Worm (Caenorhabditis elegans) whole organism, L4 larva: ENCODE results near the gene nhr-260.

Experiments used
- D1046.2 ChIP-seq: fragments of 200-800 bp; sonication (Bioruptor generic); IDR thresholded peaks from 2 replicates; pipeline ENCODE4 v1.3.6; 2022; ENCODE audit warnings: missing genetic modification characterization, missing compliant biosample characterization
- F44E2.7 ChIP-seq: fragments of 200-800 bp; sonication (Bioruptor generic); IDR thresholded peaks from 2 replicates; pipeline ENCODE4 v2.1.2; 2022; ENCODE audit warnings: missing genetic modification characterization, missing compliant biosample characterization
- R02D3.7 ChIP-seq: fragments of 150-350 bp; sonication (generic microtip); optimal IDR thresholded peaks from 3 replicates; lab custom pipeline; 2014; ENCODE audit warnings: missing biosample characterization, missing genetic modification characterization
- ZK337.2 ChIP-seq: fragments of 200-800 bp; sonication (Bioruptor generic); IDR thresholded peaks from 2 replicates; pipeline ENCODE4 v1.3.6; 2022; ENCODE audit warnings: missing genetic modification reagents, missing genetic modification characterization, missing compliant biosample characterization
- aha-1 ChIP-seq: fragments of 150-350 bp; peaks from one replicate; lab custom pipeline; 2014; ENCODE audit warnings: missing biosample characterization, missing genetic modification characterization
- aly-2 ChIP-seq: sonication (generic microtip); optimal IDR thresholded peaks from 2 replicates; lab custom pipeline; 2018; ENCODE audit warnings: missing biosample characterization, missing genetic modification characterization
- ama-1 ChIP-seq: fragments of 150-350 bp; optimal IDR thresholded peaks from 2 replicates; lab custom pipeline; 2014; ENCODE audit warnings: inconsistent platforms, mixed read lengths
- ceh-20 ChIP-seq: fragments of 200-800 bp; sonication (Bioruptor generic); IDR thresholded peaks from 2 replicates; pipeline ENCODE4 v1.3.6; 2022; ENCODE audit warnings: missing genetic modification reagents, missing genetic modification characterization, missing compliant biosample characterization
- ceh-32 ChIP-seq: sonication (generic microtip); optimal IDR thresholded peaks from 2 replicates; lab custom pipeline; 2016; ENCODE audit warnings: mild to moderate bottlenecking, missing genetic modification characterization, missing compliant biosample characterization; ENCODE audit not compliant: poor library complexity
- ceh-62 ChIP-seq: sonication (generic microtip); optimal IDR thresholded peaks from 2 replicates; lab custom pipeline; 2017; ENCODE audit warnings: missing biosample characterization, missing genetic modification characterization
- ces-1 ChIP-seq: fragments of 150-350 bp; sonication (generic microtip); optimal IDR thresholded peaks from 4 replicates; lab custom pipeline; 2014; ENCODE audit warnings: missing biosample characterization, missing genetic modification reagents, missing genetic modification characterization
- daf-19 ChIP-seq: fragments of 200-800 bp; sonication (Bioruptor generic); conservative IDR thresholded peaks from 2 replicates; pipeline ENCODE4 v1.3.6; 2022; ENCODE audit warnings: missing genetic modification characterization, missing compliant biosample characterization
- daf-8 ChIP-seq: fragments of 200-800 bp; sonication (Bioruptor generic); IDR thresholded peaks from 2 replicates; pipeline ENCODE4 v1.3.6; 2022; ENCODE audit warnings: missing genetic modification characterization, missing compliant biosample characterization
- dmd-6 ChIP-seq: fragments of 200-800 bp; sonication (Bioruptor generic); IDR thresholded peaks from 2 replicates; pipeline ENCODE4 v1.3.6; 2022; ENCODE audit warnings: missing genetic modification reagents, missing genetic modification characterization, missing compliant biosample characterization
- dmd-8 ChIP-seq: fragments of 200-800 bp; sonication (Bioruptor generic); IDR thresholded peaks from 2 replicates; pipeline ENCODE4 v1.3.6; 2022; ENCODE audit warnings: missing genetic modification characterization, missing compliant biosample characterization
- dve-1 ChIP-seq: sonication (generic microtip); optimal IDR thresholded peaks from 2 replicates; lab custom pipeline; 2017; ENCODE audit warnings: antibody characterized with exemption, mild to moderate bottlenecking, missing genetic modification characterization, missing compliant biosample characterization; ENCODE audit not compliant: insufficient read depth
- egl-27 ChIP-seq: sonication (generic microtip); optimal IDR thresholded peaks from 3 replicates; lab custom pipeline; 2017; ENCODE audit warnings: missing biosample characterization, missing genetic modification reagents, missing genetic modification characterization
- fkh-10 ChIP-seq: fragments of 150-350 bp; optimal IDR thresholded peaks from 2 replicates; lab custom pipeline; 2014; ENCODE audit warnings: missing biosample characterization, missing genetic modification reagents, missing genetic modification characterization
- hmg-1.1 ChIP-seq: fragments of 200-800 bp; sonication (Bioruptor generic); IDR thresholded peaks from 2 replicates; pipeline ENCODE4 v1.3.6; 2022; ENCODE audit warnings: missing genetic modification reagents, missing genetic modification characterization, missing compliant biosample characterization
- jun-1 ChIP-seq: fragments of 150-350 bp; optimal IDR thresholded peaks from 2 replicates; lab custom pipeline; 2014; ENCODE audit warnings: missing biosample characterization, missing genetic modification reagents, missing genetic modification characterization
- lin-13 ChIP-seq: fragments of 150-350 bp; optimal IDR thresholded peaks from 2 replicates; lab custom pipeline; 2014; ENCODE audit warnings: missing biosample characterization, missing genetic modification reagents, missing genetic modification characterization
- lin-38 ChIP-seq: fragments of 200-800 bp; sonication (Bioruptor generic); IDR thresholded peaks from 2 replicates; pipeline ENCODE4 v1.3.6; 2022; ENCODE audit warnings: missing genetic modification reagents, missing genetic modification characterization, missing compliant biosample characterization
- lin-39 ChIP-seq: fragments of 150-350 bp; optimal IDR thresholded peaks from 2 replicates; lab custom pipeline; 2014; ENCODE audit warnings: missing biosample characterization, missing genetic modification reagents, missing genetic modification characterization
- lir-3 ChIP-seq: sonication (generic microtip); optimal IDR thresholded peaks from 2 replicates; lab custom pipeline; 2016; ENCODE audit warnings: mild to moderate bottlenecking, missing genetic modification characterization, missing compliant biosample characterization
- lsy-2 ChIP-seq, 2 experiments: fragments of 150-350 bp in 1 of 2; sonication (generic microtip) in 1 of 2; optimal IDR thresholded peaks; 2 replicates each; lab custom pipeline; 2014 to 2017; ENCODE audit warnings: missing biosample characterization in 2 of 2, missing genetic modification characterization in 2 of 2
- madf-9 ChIP-seq: fragments of 200-800 bp; sonication (Bioruptor generic); conservative IDR thresholded peaks from 2 replicates; pipeline ENCODE4 v1.3.6; 2022; ENCODE audit warnings: missing genetic modification reagents, missing genetic modification characterization, missing compliant biosample characterization
- mdl-1 ChIP-seq, 2 experiments: fragments of 150-350 bp in 1 of 2; sonication (generic microtip) in 1 of 2; optimal IDR thresholded peaks; 2 replicates each; lab custom pipeline; 2014 to 2017; ENCODE audit warnings: missing biosample characterization in 2 of 2, missing genetic modification characterization in 2 of 2
- mdt-29 ChIP-seq: fragments of 200-800 bp; sonication (Bioruptor generic); IDR thresholded peaks from 2 replicates; pipeline ENCODE4 v1.3.6; 2022; ENCODE audit warnings: missing genetic modification reagents, missing genetic modification characterization, missing compliant biosample characterization
- mep-1 ChIP-seq: fragments of 150-350 bp; sonication (generic microtip); optimal IDR thresholded peaks from 3 replicates; lab custom pipeline; 2014; ENCODE audit warnings: missing biosample characterization, missing genetic modification characterization
- mes-2 ChIP-seq: sonication (generic microtip); optimal IDR thresholded peaks from 2 replicates; lab custom pipeline; 2016; ENCODE audit warnings: missing genotype, mild to moderate bottlenecking, missing genetic modification characterization, missing compliant biosample characterization; ENCODE audit not compliant: poor library complexity, severe bottlenecking
- mxl-3 ChIP-seq: fragments of 200-800 bp; sonication (Bioruptor generic); optimal IDR thresholded peaks from 2 replicates; lab custom pipeline; 2018; ENCODE audit warnings: mild to moderate bottlenecking, missing genetic modification characterization, missing compliant biosample characterization
- nhr-10 ChIP-seq: fragments of 150-350 bp; optimal IDR thresholded peaks from 2 replicates; lab custom pipeline; 2014; ENCODE audit warnings: missing biosample characterization, missing genetic modification characterization
- nhr-111 ChIP-seq: fragments of 200-800 bp; sonication (Bioruptor generic); optimal IDR thresholded peaks from 2 replicates; lab custom pipeline; 2018; ENCODE audit warnings: mild to moderate bottlenecking, missing genetic modification characterization, missing compliant biosample characterization
- nhr-25 ChIP-seq: sonication (generic microtip); optimal IDR thresholded peaks from 2 replicates; lab custom pipeline; 2017; ENCODE audit warnings: missing genetic modification characterization, mild to moderate bottlenecking, missing compliant biosample characterization, antibody characterized with exemption, moderate library complexity, borderline replicate concordance; ENCODE audit not compliant: insufficient read depth
- nhr-28 ChIP-seq: fragments of 150-350 bp; optimal IDR thresholded peaks from 2 replicates; lab custom pipeline; 2014; ENCODE audit warnings: missing biosample characterization, missing genetic modification characterization
- nhr-42 ChIP-seq: fragments of 200-800 bp; sonication (Bioruptor generic); IDR thresholded peaks from 2 replicates; pipeline ENCODE4 v1.3.6; 2022; ENCODE audit warnings: missing genetic modification characterization, missing compliant biosample characterization
- nhr-48 ChIP-seq: sonication (generic microtip); optimal IDR thresholded peaks from 2 replicates; lab custom pipeline; 2016; ENCODE audit warnings: mild to moderate bottlenecking, missing genetic modification characterization, missing compliant biosample characterization
- nhr-6 ChIP-seq: fragments of 150-350 bp; optimal IDR thresholded peaks from 2 replicates; lab custom pipeline; 2014; ENCODE audit warnings: missing biosample characterization, missing genetic modification characterization
- pha-4 ChIP-seq, 2 experiments: fragments of 150-350 bp in 1 of 2; fragments of 200-800 bp in 1 of 2; sonication (Bioruptor generic) in 1 of 2; IDR thresholded peaks in 1 of 2; optimal IDR thresholded peaks in 1 of 2; 2 replicates each; pipeline versions ENCODE4 v1.3.6 to Lab custom; 2014 to 2022; ENCODE audit warnings: missing genetic modification characterization in 2 of 2, missing genetic modification reagents in 2 of 2, missing biosample characterization in 1 of 2, missing compliant biosample characterization in 1 of 2
- saeg-2 ChIP-seq: fragments of 200-800 bp; sonication (Bioruptor generic); IDR thresholded peaks from 2 replicates; pipeline ENCODE4 v1.3.6; 2022; ENCODE audit warnings: missing genetic modification reagents, missing genetic modification characterization, missing compliant biosample characterization
- sdz-12 ChIP-seq: fragments of 200-800 bp; sonication (Bioruptor generic); optimal IDR thresholded peaks from 2 replicates; lab custom pipeline; 2018; ENCODE audit warnings: mild to moderate bottlenecking, missing genetic modification characterization, missing compliant biosample characterization
- skn-1 ChIP-seq: fragments of 150-350 bp; optimal IDR thresholded peaks from 2 replicates; lab custom pipeline; 2014; ENCODE audit warnings: missing biosample characterization, missing genetic modification characterization
- tag-97 ChIP-seq: fragments of 200-800 bp; sonication (Bioruptor generic); IDR thresholded peaks from 2 replicates; pipeline ENCODE4 v1.3.6; 2022; ENCODE audit warnings: missing genetic modification characterization, missing compliant biosample characterization
- unc-130 ChIP-seq: sonication (generic microtip); optimal IDR thresholded peaks from 2 replicates; lab custom pipeline; 2016; ENCODE audit warnings: missing genetic modification reagents, missing genetic modification characterization, missing compliant biosample characterization
- vab-7 ChIP-seq: fragments of 200-800 bp; sonication (Bioruptor generic); IDR thresholded peaks from 2 replicates; pipeline ENCODE4 v1.3.6; 2022; ENCODE audit warnings: missing genetic modification reagents, missing genetic modification characterization, missing compliant biosample characterization
- zfp-2 ChIP-seq: sonication (generic microtip); optimal IDR thresholded peaks from 2 replicates; lab custom pipeline; 2016; ENCODE audit warnings: mild to moderate bottlenecking, missing genetic modification characterization, missing compliant biosample characterization
- zip-2 ChIP-seq: fragments of 150-350 bp; optimal IDR thresholded peaks from 2 replicates; lab custom pipeline; 2014; ENCODE audit warnings: missing biosample characterization, missing genetic modification characterization

Gene nhr-260

ce11 chrV:1471977-1472376, 39.5 kb downstream of the nhr-260 start (continued):
- no peak for TF ChIP-seq ceh-62 (tag; lab: Kevin White, UChicago)
- peak; percentile 34 for TF ChIP-seq mes-2 (tag; lab: Kevin White, UChicago)
- TF ChIP-seq aly-2, result no peak
- 0 out of 2 replicates have a peak, but pooled peaks have one; percentile 28 for TF ChIP-seq D1046.2
- TF ChIP-seq nhr-48, result no peak
- TF ChIP-seq dmd-8, result no peak
- no peak for TF ChIP-seq nhr-111 (GFP tag; lab: Kevin White, UChicago)
- no peak for TF ChIP-seq skn-1 (tag; lab: Kevin White, UChicago)
- no peak for TF ChIP-seq mdt-29 (GFP tag; lab: Robert Waterston, UW)

ce11 chrV:1471078-1471969, 40.1 kb downstream of the nhr-260 start:
- TF ChIP-seq lin-13 (GFP tag; lab: Kevin White, UChicago), result peak; percentile 57
- TF ChIP-seq fkh-10 (GFP tag; lab: Kevin White, UChicago), result peak; percentile 62
- no peak for TF ChIP-seq egl-27 (tag; lab: Kevin White, UChicago)
- no peak for TF ChIP-seq zip-2
- no peak for TF ChIP-seq nhr-10
- no peak for TF ChIP-seq tag-97 (GFP tag; lab: Robert Waterston, UW)
- no peak for TF ChIP-seq jun-1
- TF ChIP-seq daf-8, result no peak
- TF ChIP-seq ceh-20, result no peak
- no peak for TF ChIP-seq nhr-42
- no peak for TF ChIP-seq ces-1 (GFP tag; lab: Kevin White, UChicago)
- no peak for TF ChIP-seq D1046.2
- TF ChIP-seq dmd-6 (GFP tag; lab: Robert Waterston, UW), result peak; percentile 52
- peak; percentile 53 for TF ChIP-seq nhr-6 (tag; lab: Kevin White, UChicago)
- TF ChIP-seq pha-4 (GFP tag; IDR thresholded peaks at IDR 0.05; lab: Robert Waterston, UW), result no peak
- TF ChIP-seq pha-4 (tag; optimal IDR thresholded peaks at IDR 0.05; lab: Kevin White, UChicago), result no peak
- no peak for TF ChIP-seq nhr-48
- no peak for TF ChIP-seq sdz-12 (GFP tag; lab: Kevin White, UChicago)
- peak; percentile 47 for TF ChIP-seq unc-130 (GFP tag; lab: Kevin White, UChicago)
- no peak for TF ChIP-seq mxl-3 (GFP tag; lab: Kevin White, UChicago)
- TF ChIP-seq ZK337.2 (GFP tag; lab: Robert Waterston, UW), result 0 out of 2 replicates have a peak, but pooled peaks have one; percentile 14
- no peak for TF ChIP-seq madf-9 (GFP tag; lab: Robert Waterston, UW)
- TF ChIP-seq hmg-1.1, result no peak
- TF ChIP-seq zfp-2 (tag; lab: Kevin White, UChicago), result no peak
- peak; percentile 95 for TF ChIP-seq lin-38
- TF ChIP-seq daf-19 (GFP tag; lab: Robert Waterston, UW), result no peak
- peak; percentile 97 for TF ChIP-seq aha-1
- peak; percentile 85 for TF ChIP-seq dve-1 (tag; lab: Kevin White, UChicago)
- no peak for TF ChIP-seq ama-1 (lab: Kevin White, UChicago)
- TF ChIP-seq R02D3.7 (tag; lab: Kevin White, UChicago), result no peak
- TF ChIP-seq saeg-2, result no peak
- TF ChIP-seq mdl-1 (tag; optimal IDR thresholded peaks at IDR 0.05; lab: Kevin White, UChicago), result peak in 1 of 2 experiments; percentile 31
- peak; percentile 75 for TF ChIP-seq mep-1 (tag; lab: Kevin White, UChicago)
- TF ChIP-seq lin-39, result no peak
- no peak for TF ChIP-seq nhr-25 (tag; lab: Kevin White, UChicago)
- peak; percentile 52; the same call in 1 of the 2 replicates for TF ChIP-seq vab-7 (GFP tag; lab: Robert Waterston, UW)
- no peak for TF ChIP-seq F44E2.7
- TF ChIP-seq nhr-28 (tag; lab: Kevin White, UChicago), result peak; percentile 51
- TF ChIP-seq lir-3 (tag; lab: Kevin White, UChicago), result no peak
- no peak for TF ChIP-seq aly-2
- no peak for TF ChIP-seq ceh-32 (tag; lab: Kevin White, UChicago)
- TF ChIP-seq lsy-2 (tag; optimal IDR thresholded peaks at IDR 0.05; lab: Kevin White, UChicago), result peak in 1 of 2 experiments; percentile 84
